Worm (Caenorhabditis elegans): ENCODE measurements around the gene W08F4.13.

W08F4.13 gene

ce11 chrII:580189-580643 is 4.4 kb upstream of the W08F4.13 start, which contains the start of the genes cdc-37 and W08F4.3 (continued):
- TF ChIP-seq ets-4 (GFP tag; optimal IDR thresholded peaks at IDR 0.05) (no peak), snpc-3.4 (tag; optimal IDR thresholded peaks at IDR 0.05) (peak; percentile 51), Y95B8A.8 (GFP tag; IDR thresholded peaks at IDR 0.05) (no peak), snpc-1.3 (tag; optimal IDR thresholded peaks at IDR 0.05; ENCODE audit: insufficient read depth) (peak; percentile 27), ekl-4 (GFP tag; IDR thresholded peaks at IDR 0.05) (peak; percentile 27; the same call in 1 of the 2 replicates), mes-4 (tag; optimal IDR thresholded peaks at IDR 0.05) (no peak), mcd-1 (GFP tag; IDR thresholded peaks at IDR 0.05) (peak; percentile 63), ztf-6 (GFP tag; IDR thresholded peaks at IDR 0.05) (no peak), attf-6 (GFP tag; IDR thresholded peaks at IDR 0.05) (no peak), aptf-3 (GFP tag; IDR thresholded peaks at IDR 0.05) (no peak), lin-40 (tag; optimal IDR thresholded peaks at IDR 0.05) (no peak)

- TF ChIP-seq sdz-38 (tag; optimal IDR thresholded peaks at IDR 0.05), result no peak
- TF ChIP-seq nhr-27 (tag; optimal IDR thresholded peaks at IDR 0.05), result no peak
- TF ChIP-seq ekl-4 (GFP tag; IDR thresholded peaks at IDR 0.05), result peak; percentile 66
- TF ChIP-seq hrde-1 (tag; optimal IDR thresholded peaks at IDR 0.05; ENCODE audit: borderline replicate concordance), result peak; percentile 3
- peak; percentile 63 for TF ChIP-seq B0336.3 (GFP tag; IDR thresholded peaks at IDR 0.05)
- TF ChIP-seq F52B5.7 (tag; optimal IDR thresholded peaks at IDR 0.05), result peak; percentile 59
- TF ChIP-seq lsl-1 (GFP tag; optimal IDR thresholded peaks at IDR 0.05), result peak; percentile 1
- TF ChIP-seq hsf-1 (GFP tag; IDR thresholded peaks at IDR 0.05), result peak; percentile 45; the same call in 1 of the 2 replicates
- TF ChIP-seq sea-2 (GFP tag; IDR thresholded peaks at IDR 0.05), result no peak
- peak; percentile 32; the same call in 1 of the 2 replicates for TF ChIP-seq D2030.7 (GFP tag; IDR thresholded peaks at IDR 0.05)
- 0 out of 2 replicates have a peak, but pooled peaks have one; percentile 20 for TF ChIP-seq hmg-1.2 (GFP tag; IDR thresholded peaks at IDR 0.05)
- no peak for TF ChIP-seq F33H1.4 (GFP tag; IDR thresholded peaks at IDR 0.05)
- no peak for TF ChIP-seq bed-1 (GFP tag; IDR thresholded peaks at IDR 0.05)
- TF ChIP-seq attf-3 (GFP tag; conservative IDR thresholded peaks at IDR 0.05), result no peak
- 0 out of 2 replicates have a peak, but pooled peaks have one; percentile 51 for TF ChIP-seq Y53G8AR.9 (GFP tag; conservative IDR thresholded peaks at IDR 0.05)
- TF ChIP-seq ceh-27 (GFP tag; optimal IDR thresholded peaks at IDR 0.05), result no peak
- no peak for TF ChIP-seq ccch-3 (GFP tag; optimal IDR thresholded peaks at IDR 0.05)
- TF ChIP-seq pbrm-1 (GFP tag; IDR thresholded peaks at IDR 0.05), result no peak
- TF ChIP-seq Y79H2A.3 (GFP tag; conservative IDR thresholded peaks at IDR 0.05), result 0 out of 2 replicates have a peak, but pooled peaks have one; percentile 7
- TF ChIP-seq zim-3 (tag; optimal IDR thresholded peaks at IDR 0.05), result no peak
- TF ChIP-seq snpc-4 (GFP tag; optimal IDR thresholded peaks at IDR 0.05), result no peak
- TF ChIP-seq snpc-4 (tag; optimal IDR thresholded peaks at IDR 0.05), result peak in 1 of 4 experiments; percentile 23
- no peak for TF ChIP-seq egl-18 (GFP tag; IDR thresholded peaks at IDR 0.05)
- TF ChIP-seq bed-2 (GFP tag; IDR thresholded peaks at IDR 0.05), result no peak
- no peak for TF ChIP-seq C06A6.2 (GFP tag; conservative IDR thresholded peaks at IDR 0.05)
- TF ChIP-seq lin-54 (GFP tag; optimal IDR thresholded peaks at IDR 0.05), result peak; percentile 30
- no peak for TF ChIP-seq madf-3 (GFP tag; IDR thresholded peaks at IDR 0.05)
- no peak for TF ChIP-seq hlh-26 (GFP tag; conservative IDR thresholded peaks at IDR 0.05)
- TF ChIP-seq lag-1 (GFP tag; IDR thresholded peaks at IDR 0.05), result no peak
- 0 out of 2 replicates have a peak, but pooled peaks have one; percentile 57 for TF ChIP-seq F39B2.1 (GFP tag; IDR thresholded peaks at IDR 0.05)
- TF ChIP-seq lir-1 (GFP tag; conservative IDR thresholded peaks at IDR 0.05), result no peak
- no peak for TF ChIP-seq K11D2.4 (GFP tag; IDR thresholded peaks at IDR 0.05)
- no peak for TF ChIP-seq egl-44 (GFP tag; IDR thresholded peaks at IDR 0.05)
- peak; percentile 25 for TF ChIP-seq snpc-3.4 (tag; optimal IDR thresholded peaks at IDR 0.05)
- peak; percentile 13 for TF ChIP-seq tbp1 (GFP tag; optimal IDR thresholded peaks at IDR 0.05)
- TF ChIP-seq ztf-25 (GFP tag; IDR thresholded peaks at IDR 0.05), result 0 out of 2 replicates have a peak, but pooled peaks have one; percentile 8
- peak; percentile 63 for TF ChIP-seq madf-6 (GFP tag; IDR thresholded peaks at IDR 0.05)
- TF ChIP-seq F49E8.2 (tag; optimal IDR thresholded peaks at IDR 0.05; ENCODE audit: insufficient read depth), result peak; percentile 34
Measured at ce11 chrII:581983-582382, 2.6 kb upstream of the W08F4.13 start.
